Fruit fly (Drosophila melanogaster) whole organism, embryonic: ENCODE measurements around the gene CG32075.
A peak's percentile ranks its signal among the peaks of the same experiment; 100 is the strongest.

ENCODE experiments used
- Bdp1 ChIP-seq: fragments of 200-800 bp; sonication (Bioruptor generic); optimal IDR thresholded peaks from 3 replicates; lab custom pipeline; 2016; ENCODE audit warnings: missing biosample characterization, missing genetic modification characterization
- Bgb ChIP-seq: fragments of 200-800 bp; sonication (Bioruptor generic); IDR thresholded peaks from 2 replicates; pipeline ENCODE4 v1.3.6; 2022; ENCODE audit warnings: missing biosample characterization, missing genetic modification characterization; ENCODE audit not compliant: partially characterized antibody
- C15 ChIP-seq: fragments of 200-800 bp; sonication (Bioruptor generic); IDR thresholded peaks from 3 replicates; pipeline ENCODE4 v1.3.6; 2022; ENCODE audit warnings: missing biosample characterization, missing genetic modification characterization
- CG10959 ChIP-seq: fragments of 200-800 bp; sonication (Bioruptor generic); IDR thresholded peaks from 2 replicates; pipeline ENCODE4 v1.3.6; 2022; ENCODE audit warnings: missing biosample characterization, missing genetic modification characterization
- CG11398 ChIP-seq: fragments of 200-800 bp; sonication (Bioruptor generic); optimal IDR thresholded peaks from 2 replicates; lab custom pipeline; 2016; ENCODE audit warnings: missing biosample characterization, missing genetic modification characterization
- CG12299 ChIP-seq: fragments of 200-800 bp; sonication (Bioruptor generic); optimal IDR thresholded peaks from 2 replicates; lab custom pipeline; 2018; ENCODE audit warnings: missing biosample characterization, mild to moderate bottlenecking, missing genetic modification characterization
- CG13424 ChIP-seq: fragments of 200-800 bp; sonication (Bioruptor generic); optimal IDR thresholded peaks from 2 replicates; lab custom pipeline; 2019; ENCODE audit warnings: missing biosample characterization, mild to moderate bottlenecking, missing genetic modification characterization, moderate library complexity
- CG14441 ChIP-seq: fragments of 200-800 bp; sonication (Bioruptor generic); IDR thresholded peaks from 2 replicates; pipeline ENCODE4 v1.3.6; 2022; ENCODE audit warnings: missing biosample characterization, missing genetic modification characterization
- CG15601 ChIP-seq: fragments of 200-800 bp; sonication (Bioruptor generic); optimal IDR thresholded peaks from 3 replicates; lab custom pipeline; 2019; ENCODE audit warnings: missing biosample characterization, mild to moderate bottlenecking, missing genetic modification characterization, moderate library complexity
- CG1603 ChIP-seq: fragments of 200-800 bp; sonication (Bioruptor generic); optimal IDR thresholded peaks from 2 replicates; lab custom pipeline; 2019; ENCODE audit warnings: missing biosample characterization, mild to moderate bottlenecking, missing genetic modification characterization, moderate library complexity
- CG1647 ChIP-seq: fragments of 200-800 bp; sonication (Bioruptor generic); optimal IDR thresholded peaks from 3 replicates; lab custom pipeline; 2016; ENCODE audit warnings: missing biosample characterization, missing genetic modification characterization
- CG1832 ChIP-seq: fragments of 200-800 bp; sonication (Bioruptor generic); optimal IDR thresholded peaks from 2 replicates; lab custom pipeline; 2017; ENCODE audit warnings: missing biosample characterization, mild to moderate bottlenecking, missing genetic modification characterization, inconsistent platforms
- CG30431 ChIP-seq: fragments of 200-800 bp; sonication (Bioruptor generic); optimal IDR thresholded peaks from 2 replicates; lab custom pipeline; 2017; ENCODE audit warnings: missing biosample characterization, missing genetic modification characterization
- CG31224 ChIP-seq: fragments of 200-800 bp; sonication (Bioruptor generic); IDR thresholded peaks from 2 replicates; pipeline ENCODE4 v1.3.6; 2022; ENCODE audit warnings: missing biosample characterization, missing genetic modification characterization
- CG33557 ChIP-seq: fragments of 200-800 bp; sonication (Bioruptor generic); optimal IDR thresholded peaks from 2 replicates; lab custom pipeline; 2019; ENCODE audit warnings: missing biosample characterization, mild to moderate bottlenecking, missing genetic modification characterization, moderate library complexity
- CG43689 ChIP-seq: fragments of 200-800 bp; sonication (Bioruptor generic); IDR thresholded peaks from 2 replicates; pipeline ENCODE4 v1.3.6; 2022; ENCODE audit warnings: missing biosample characterization, missing genetic modification characterization
- CG4730 ChIP-seq: fragments of 200-800 bp; sonication (Bioruptor generic); IDR thresholded peaks from 2 replicates; pipeline ENCODE4 v1.3.6; 2022; ENCODE audit warnings: missing biosample characterization, missing genetic modification characterization
- CG6683 ChIP-seq: fragments of 200-800 bp; sonication (Bioruptor generic); optimal IDR thresholded peaks from 2 replicates; lab custom pipeline; 2017; ENCODE audit warnings: missing biosample characterization, mild to moderate bottlenecking, missing genetic modification characterization, missing genetic modification reagents
- CG7271 ChIP-seq: fragments of 200-800 bp; sonication (Bioruptor generic); optimal IDR thresholded peaks from 2 replicates; lab custom pipeline; 2018; ENCODE audit warnings: missing biosample characterization, mild to moderate bottlenecking, missing genetic modification characterization, moderate library complexity
- CG8089 ChIP-seq: fragments of 200-800 bp; sonication (Bioruptor generic); optimal IDR thresholded peaks from 3 replicates; lab custom pipeline; 2016; ENCODE audit warnings: missing biosample characterization, missing genetic modification characterization
- CG9437 ChIP-seq: fragments of 200-800 bp; sonication (Bioruptor generic); optimal IDR thresholded peaks from 2 replicates; lab custom pipeline; 2018; ENCODE audit warnings: missing biosample characterization, mild to moderate bottlenecking, missing genetic modification characterization
- CHES-1-like ChIP-seq: fragments of 200-800 bp; sonication (Bioruptor generic); optimal IDR thresholded peaks from 2 replicates; lab custom pipeline; 2016; ENCODE audit warnings: missing biosample characterization, missing genetic modification characterization
- D19B ChIP-seq: fragments of 200-800 bp; sonication (Bioruptor generic); optimal IDR thresholded peaks from 2 replicates; lab custom pipeline; 2017; ENCODE audit warnings: missing biosample characterization, mild to moderate bottlenecking, missing genetic modification characterization
- HLH54F ChIP-seq: fragments of 200-800 bp; sonication (Bioruptor generic); optimal IDR thresholded peaks from 3 replicates; lab custom pipeline; 2016; ENCODE audit warnings: missing biosample characterization, missing genetic modification characterization
- Hr78 ChIP-seq, 2 experiments: fragments of 200-800 bp in 1 of 2; fragments of >200 bp in 1 of 2; sonication (Bioruptor generic) in 1 of 2; optimal IDR thresholded peaks; 2 replicates each; lab custom pipeline; 2017 to 2019; ENCODE audit warnings: missing biosample characterization in 2 of 2, missing genetic modification characterization in 2 of 2, mild to moderate bottlenecking in 1 of 2, moderate library complexity in 1 of 2
- Kr ChIP-seq: fragments of 200-800 bp; sonication (Bioruptor generic); optimal IDR thresholded peaks from 2 replicates; lab custom pipeline; 2017; ENCODE audit warnings: missing biosample characterization, mild to moderate bottlenecking, missing genetic modification characterization
- Lim3 ChIP-seq: fragments of 200-800 bp; sonication (Bioruptor generic); IDR thresholded peaks from 2 replicates; pipeline ENCODE4 v1.3.6; 2022; ENCODE audit warnings: missing biosample characterization, missing genetic modification characterization
- Lpt ChIP-seq: fragments of >200 bp; optimal IDR thresholded peaks from 2 replicates; lab custom pipeline; 2018; ENCODE audit warnings: missing biosample characterization, missing genetic modification characterization
- Max ChIP-seq: fragments of 200-800 bp; sonication (Bioruptor generic); optimal IDR thresholded peaks from 2 replicates; lab custom pipeline; 2016; ENCODE audit warnings: missing biosample characterization, mild to moderate bottlenecking, missing genetic modification characterization
- NK7.1 ChIP-seq: fragments of 200-800 bp; sonication (Bioruptor generic); optimal IDR thresholded peaks from 3 replicates; lab custom pipeline; 2016; ENCODE audit warnings: missing biosample characterization, missing genetic modification characterization
- PHDP ChIP-seq: fragments of 200-800 bp; sonication (Bioruptor generic); optimal IDR thresholded peaks from 3 replicates; lab custom pipeline; 2018; ENCODE audit warnings: missing biosample characterization, mild to moderate bottlenecking, missing genetic modification characterization, moderate library complexity
- Stat92E ChIP-seq, 3 experiments: fragments of >200 bp in 2 of 3; fragments of 200-800 bp in 1 of 3; sonication (Bioruptor generic) in 1 of 3; optimal IDR thresholded peaks; 2 replicates each; lab custom pipeline; 2017 to 2019; ENCODE audit warnings: missing biosample characterization in 3 of 3, missing genetic modification characterization in 3 of 3, mild to moderate bottlenecking in 1 of 3, moderate library complexity in 1 of 3
- cad ChIP-seq: fragments of >200 bp; optimal IDR thresholded peaks from 2 replicates; lab custom pipeline; 2017; ENCODE audit warnings: missing biosample characterization, missing genetic modification characterization
- cato ChIP-seq: fragments of 200-800 bp; sonication (Bioruptor generic); optimal IDR thresholded peaks from 2 replicates; lab custom pipeline; 2016; ENCODE audit warnings: missing biosample characterization, missing genetic modification characterization, borderline replicate concordance
- dimm ChIP-seq: fragments of 200-800 bp; sonication (Bioruptor generic); IDR thresholded peaks from 2 replicates; pipeline ENCODE4 v1.3.6; 2022; ENCODE audit warnings: missing biosample characterization, missing genetic modification characterization
- dmrt99B ChIP-seq: fragments of 200-800 bp; sonication (Bioruptor generic); optimal IDR thresholded peaks from 2 replicates; lab custom pipeline; 2018; ENCODE audit warnings: missing biosample characterization, mild to moderate bottlenecking, missing genetic modification characterization, moderate library complexity
- esg ChIP-seq: fragments of 200-800 bp; sonication (Bioruptor generic); conservative IDR thresholded peaks from 2 replicates; pipeline ENCODE4 v1.3.6; 2022; ENCODE audit warnings: missing biosample characterization, missing genetic modification characterization
- gce ChIP-seq: fragments of 200-800 bp; sonication (Bioruptor generic); IDR thresholded peaks from 3 replicates; pipeline ENCODE4 v1.3.6; 2022; ENCODE audit warnings: missing biosample characterization, missing genetic modification characterization
- gt ChIP-seq: fragments of 200-800 bp; sonication (Bioruptor generic); IDR thresholded peaks from 2 replicates; pipeline ENCODE4 v1.3.6; 2022; ENCODE audit warnings: missing biosample characterization, missing genetic modification characterization
- ham ChIP-seq: fragments of 200-800 bp; sonication (Bioruptor generic); IDR thresholded peaks from 2 replicates; pipeline ENCODE4 v1.3.6; 2022; ENCODE audit warnings: missing biosample characterization, missing genetic modification characterization
- hb ChIP-seq: fragments of 200-800 bp; sonication (Bioruptor generic); IDR thresholded peaks from 3 replicates; pipeline ENCODE4 v1.3.6; 2022; ENCODE audit warnings: missing biosample characterization, missing genetic modification characterization; ENCODE audit not compliant: partially characterized antibody
- ind ChIP-seq: fragments of 200-800 bp; sonication (Bioruptor generic); optimal IDR thresholded peaks from 3 replicates; lab custom pipeline; 2016; ENCODE audit warnings: missing biosample characterization, missing genetic modification characterization
- pho ChIP-seq: fragments of 200-800 bp; sonication (Bioruptor generic); optimal IDR thresholded peaks from 2 replicates; lab custom pipeline; 2016; ENCODE audit warnings: missing biosample characterization, missing genetic modification characterization
- psq ChIP-seq: fragments of 200-800 bp; sonication (Bioruptor generic); optimal IDR thresholded peaks from 2 replicates; lab custom pipeline; 2017; ENCODE audit warnings: missing biosample characterization, missing genetic modification characterization
- repo ChIP-seq: fragments of 200-800 bp; sonication (Bioruptor generic); optimal IDR thresholded peaks from 2 replicates; lab custom pipeline; 2016; ENCODE audit warnings: missing biosample characterization, missing genetic modification characterization
- trh ChIP-seq: fragments of 200-800 bp; sonication (Bioruptor generic); optimal IDR thresholded peaks from 2 replicates; lab custom pipeline; 2016; ENCODE audit warnings: missing biosample characterization, missing genetic modification characterization
- usp ChIP-seq: fragments of >200 bp; optimal IDR thresholded peaks from 2 replicates; lab custom pipeline; 2017; ENCODE audit warnings: missing biosample characterization, missing genetic modification characterization
- wor ChIP-seq: fragments of 200-800 bp; sonication (Bioruptor generic); IDR thresholded peaks from 2 replicates; pipeline ENCODE4 v1.3.6; 2022; ENCODE audit warnings: missing biosample characterization, missing genetic modification characterization
- zfh1 ChIP-seq: fragments of 200-800 bp; sonication (Bioruptor generic); IDR thresholded peaks from 3 replicates; pipeline ENCODE4 v1.3.6; 2022; ENCODE audit warnings: missing biosample characterization, missing genetic modification characterization

CG32075 gene

DNA sequence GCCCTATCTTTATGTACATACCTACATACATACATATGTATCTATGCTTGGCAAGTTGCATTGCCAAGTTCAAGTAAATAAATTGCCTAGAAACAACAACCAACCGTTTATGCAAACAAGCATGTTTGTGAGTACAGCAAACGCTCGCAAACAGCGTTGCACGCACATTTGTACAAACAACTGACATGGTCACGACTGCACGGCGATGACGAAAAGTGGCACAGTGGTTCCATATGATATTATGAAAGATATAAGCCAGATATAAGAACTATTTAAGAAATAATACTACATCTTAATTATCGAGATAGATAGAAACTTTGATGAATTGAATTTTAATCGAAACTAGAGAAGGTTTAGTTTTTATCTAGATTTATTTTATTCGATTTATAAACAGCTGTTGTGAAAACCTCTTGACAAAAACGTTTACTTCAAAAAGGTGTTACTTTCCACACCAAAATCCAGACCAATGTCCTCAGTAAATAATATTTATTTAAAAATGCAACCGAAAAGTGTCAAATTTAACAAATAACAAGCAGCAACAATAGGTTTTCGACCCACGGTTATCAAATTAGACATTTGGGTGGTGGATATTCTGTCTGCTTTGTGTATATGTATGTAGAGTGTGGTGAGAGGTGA, 25.2 kb upstream of the CG32075 start (continued):
- peak; percentile 96 for TF ChIP-seq CG9437 (GFP tag; lab: Kevin White, UChicago)
- peak; percentile 80 for TF ChIP-seq CG12299 (tag; lab: Kevin White, UChicago)
- peak in 1 of 3 experiments; percentile 87 for TF ChIP-seq Stat92E (GFP tag; optimal IDR thresholded peaks at IDR 0.05; lab: Kevin White, UChicago)
- 0 out of 2 replicates have a peak, but pooled peaks have one; percentile 32 for TF ChIP-seq CG31224 (GFP tag; lab: Robert Waterston, UW)
- no peak for TF ChIP-seq hb (GFP tag; lab: Robert Waterston, UW)
- TF ChIP-seq Lpt (GFP tag; lab: Kevin White, UChicago) = no peak
- TF ChIP-seq dmrt99B = peak; percentile 94
- no peak for TF ChIP-seq cad
- TF ChIP-seq D19B (GFP tag; lab: Kevin White, UChicago) = peak; percentile 62
- TF ChIP-seq gt = peak; percentile 21; the same call in 1 of the 2 replicates
- peak in 1 of 2 experiments; percentile 87 for TF ChIP-seq Hr78 (GFP tag; optimal IDR thresholded peaks at IDR 0.05; lab: Kevin White, UChicago)
- peak; percentile 33; the same call in 1 of the 2 replicates for TF ChIP-seq Lim3 (GFP tag; lab: Robert Waterston, UW)
- TF ChIP-seq Bgb (GFP tag; lab: Robert Waterston, UW) = no peak
- peak; percentile 80 for TF ChIP-seq esg
- peak; percentile 76 for TF ChIP-seq trh (GFP tag; lab: Kevin White, UChicago)
- TF ChIP-seq HLH54F (GFP tag; lab: Kevin White, UChicago) = peak; percentile 57
- TF ChIP-seq usp (GFP tag; lab: Kevin White, UChicago) = no peak
- TF ChIP-seq CG14441 = peak; percentile 73; the same call in 1 of the 2 replicates
- TF ChIP-seq ham = no peak
- peak; percentile 86 for TF ChIP-seq wor (GFP tag; lab: Robert Waterston, UW)
- peak; percentile 88 for TF ChIP-seq zfh1
- peak; percentile 82 for TF ChIP-seq cato (GFP tag; lab: Kevin White, UChicago)
- TF ChIP-seq CG15601 = peak; percentile 88
- peak; percentile 71 for TF ChIP-seq CG1603 (tag; lab: Kevin White, UChicago)
- peak; percentile 83 for TF ChIP-seq CG11398 (GFP tag; lab: Kevin White, UChicago)
- TF ChIP-seq CG30431 (GFP tag; lab: Kevin White, UChicago) = peak; percentile 87
- TF ChIP-seq CG4730 (GFP tag; lab: Robert Waterston, UW) = peak; percentile 49
- peak; percentile 75 for TF ChIP-seq CHES-1-like
- TF ChIP-seq CG8089 (GFP tag; lab: Kevin White, UChicago) = peak; percentile 69
- TF ChIP-seq CG33557 (GFP tag; lab: Kevin White, UChicago) = peak; percentile 85
- peak; percentile 79 for TF ChIP-seq NK7.1 (GFP tag; lab: Kevin White, UChicago)
- peak; percentile 75 for TF ChIP-seq psq
- peak; percentile 88 for TF ChIP-seq Kr (GFP tag; lab: Kevin White, UChicago)
- TF ChIP-seq Bdp1 = peak; percentile 79
- TF ChIP-seq CG1647 (GFP tag; lab: Kevin White, UChicago) = peak; percentile 73
- TF ChIP-seq ind (GFP tag; lab: Kevin White, UChicago) = peak; percentile 87
- TF ChIP-seq CG13424 (tag; lab: Kevin White, UChicago) = peak; percentile 94
- peak; percentile 83 for TF ChIP-seq CG10959 (GFP tag; lab: Robert Waterston, UW)
- peak; percentile 82 for TF ChIP-seq CG6683
- TF ChIP-seq repo = peak; percentile 78
- peak; percentile 67 for TF ChIP-seq CG7271 (tag; lab: Kevin White, UChicago)
- TF ChIP-seq pho = peak; percentile 69
- peak; percentile 59 for TF ChIP-seq gce (GFP tag; lab: Robert Waterston, UW)
- TF ChIP-seq CG43689 = peak; percentile 25; the same call in 1 of the 2 replicates
- TF ChIP-seq CG1832 (GFP tag; lab: Kevin White, UChicago) = no peak
- peak; percentile 89 for TF ChIP-seq PHDP (tag; lab: Kevin White, UChicago)
- peak; percentile 93 for TF ChIP-seq Max (GFP tag; lab: Kevin White, UChicago)
- TF ChIP-seq dimm (GFP tag; lab: Robert Waterston, UW) = peak; percentile 4; the same call in 1 of the 2 replicates
- 0 out of 3 replicates have a peak, but pooled peaks have one; percentile 39 for TF ChIP-seq C15 (GFP tag; lab: Robert Waterston, UW)
